Worm (Caenorhabditis elegans) whole organism, L3 larva: ENCODE measurements around the gene cyp-33C6.

Experiments
- R02D3.7 ChIP-seq: fragments of 150-350 bp; optimal IDR thresholded peaks from 2 replicates; lab custom pipeline; 2014; ENCODE audit warnings: missing biosample characterization, missing genetic modification characterization
- elt-1 ChIP-seq: fragments of 150-350 bp; optimal IDR thresholded peaks from 2 replicates; lab custom pipeline; 2014; ENCODE audit warnings: missing biosample characterization, missing genetic modification characterization
- elt-3 ChIP-seq, 3 experiments: fragments of 150-350 bp in 1 of 3; sonication (generic microtip) in 2 of 3; optimal IDR thresholded peaks; 2 replicates in 2 of 3; 4 replicates in 1 of 3; lab custom pipeline; 2014 to 2017; ENCODE audit warnings: missing biosample characterization in 3 of 3, missing genetic modification characterization in 3 of 3
- fos-1 ChIP-seq: fragments of 150-350 bp; optimal IDR thresholded peaks from 2 replicates; lab custom pipeline; 2014; ENCODE audit warnings: missing biosample characterization, missing genetic modification characterization
- mdl-1 ChIP-seq: fragments of 150-350 bp; optimal IDR thresholded peaks from 2 replicates; lab custom pipeline; 2014; ENCODE audit warnings: missing biosample characterization, missing genetic modification characterization
- nfya-1 ChIP-seq: sonication (generic microtip); optimal IDR thresholded peaks from 2 replicates; lab custom pipeline; 2017; ENCODE audit warnings: missing genetic modification characterization, mild to moderate bottlenecking, missing compliant biosample characterization, antibody characterized with exemption, moderate library complexity; ENCODE audit not compliant: insufficient read depth
- nhr-23 ChIP-seq: fragments of 150-350 bp; optimal IDR thresholded peaks from 2 replicates; lab custom pipeline; 2014; ENCODE audit warnings: missing biosample characterization, missing genetic modification reagents, missing genetic modification characterization
- snpc-4 ChIP-seq: fragments of 150-350 bp; optimal IDR thresholded peaks from 2 replicates; lab custom pipeline; 2014; ENCODE audit warnings: missing biosample characterization, missing genetic modification characterization
- unc-62 ChIP-seq: fragments of 150-350 bp; sonication (generic microtip); optimal IDR thresholded peaks from 4 replicates; lab custom pipeline; 2014; ENCODE audit warnings: missing biosample characterization, missing genetic modification reagents, missing genetic modification characterization

DNA sequence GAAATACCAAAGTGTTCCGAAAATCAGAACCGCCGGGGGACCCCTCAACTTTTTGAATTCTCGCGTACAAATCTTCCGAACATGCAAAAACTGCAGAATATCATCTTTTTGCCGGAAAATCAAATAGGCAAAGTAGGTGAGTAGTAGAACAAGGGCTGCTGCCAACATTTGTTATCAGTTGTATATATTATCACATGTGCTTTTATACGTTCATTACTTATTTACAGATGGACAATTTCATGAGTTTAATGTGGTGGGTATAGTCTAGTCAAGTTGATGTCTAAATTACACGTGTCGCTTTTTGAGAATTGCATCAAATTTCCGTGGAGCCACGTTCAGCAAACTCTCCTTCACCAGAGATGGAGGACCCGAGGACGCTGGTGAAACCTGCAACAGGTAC is 48.0 kb downstream of the cyp-33C6 start, which contains the start of gene cyp-32B1:
- TF ChIP-seq elt-3 (tag; optimal IDR thresholded peaks at IDR 0.05; lab: Kevin White, UChicago), result no peak
- no peak for TF ChIP-seq mdl-1
- no peak for TF ChIP-seq unc-62 (GFP tag; lab: Kevin White, UChicago)
- no peak for TF ChIP-seq nfya-1
- no peak for TF ChIP-seq elt-1 (tag; lab: Kevin White, UChicago)
- no peak for TF ChIP-seq R02D3.7 (tag; lab: Kevin White, UChicago)
- TF ChIP-seq fos-1, result no peak
- no peak for TF ChIP-seq nhr-23 (tag; lab: Kevin White, UChicago)
- TF ChIP-seq snpc-4 (tag; lab: Kevin White, UChicago), result no peak
